Worm (Caenorhabditis elegans): ENCODE measurements around the gene eat-6.
A peak's percentile ranks its signal among the peaks of the same experiment; 100 is the strongest.

eat-6 gene

ce11 chrV:13120097-13120496, 9.7 kb downstream of the eat-6 start, which contains the start of gene max-1:
max-1 (minus strand) TSS chrV:13120220.
- TF ChIP-seq nhr-12 (tag; optimal IDR thresholded peaks at IDR 0.05) (no peak), alr-1 (tag; optimal IDR thresholded peaks at IDR 0.05) (no peak), lin-39 (tag; optimal IDR thresholded peaks at IDR 0.05) (no peak), lsy-2 (tag; optimal IDR thresholded peaks at IDR 0.05) (no peak), fos-1 (tag; optimal IDR thresholded peaks at IDR 0.05) (no peak), nhr-129 (tag; optimal IDR thresholded peaks at IDR 0.05) (no peak), nhr-11 (tag; optimal IDR thresholded peaks at IDR 0.05) (no peak), nhr-6 (tag; optimal IDR thresholded peaks at IDR 0.05) (no peak), ceh-16 (tag; optimal IDR thresholded peaks at IDR 0.05) (no peak), nhr-237 (tag; optimal IDR thresholded peaks at IDR 0.05) (no peak), aly-2 (tag; optimal IDR thresholded peaks at IDR 0.05) (no peak), mbf-1 (tag; optimal IDR thresholded peaks at IDR 0.05) (no peak), F13H6.1 (tag; optimal IDR thresholded peaks at IDR 0.05) (no peak)

ce11 chrV:13116114-13116603, 13.6 kb downstream of the eat-6 start, which contains the start of gene acly-2:
acly-2 (plus strand) TSS chrV:13116488.
- TF ChIP-seq ama-1 (optimal IDR thresholded peaks at IDR 0.05) (no peak), crh-2 (tag; optimal IDR thresholded peaks at IDR 0.05) (no peak), peb-1 (tag; optimal IDR thresholded peaks at IDR 0.05) (no peak), mdl-1 (tag; optimal IDR thresholded peaks at IDR 0.05) (no peak), snpc-4 (tag; optimal IDR thresholded peaks at IDR 0.05) (no peak), ceh-16 (tag; optimal IDR thresholded peaks at IDR 0.05) (no peak), nhr-23 (tag; optimal IDR thresholded peaks at IDR 0.05) (no peak), unc-62 (GFP tag; optimal IDR thresholded peaks at IDR 0.05) (no peak), nhr-129 (tag; optimal IDR thresholded peaks at IDR 0.05) (no peak), blmp-1 (tag; optimal IDR thresholded peaks at IDR 0.05; ENCODE audit: insufficient read depth) (no peak), nhr-11 (tag; optimal IDR thresholded peaks at IDR 0.05) (no peak), egl-27 (tag; optimal IDR thresholded peaks at IDR 0.05) (no peak), lin-39 (tag; optimal IDR thresholded peaks at IDR 0.05) (no peak), zag-1 (tag; optimal IDR thresholded peaks at IDR 0.05) (no peak), elt-1 (tag; optimal IDR thresholded peaks at IDR 0.05) (no peak), dmd-4 (tag; optimal IDR thresholded peaks at IDR 0.05) (no peak), Y55F3AM.14 (GFP tag; optimal IDR thresholded peaks at IDR 0.05) (no peak), unc-55 (GFP tag; optimal IDR thresholded peaks at IDR 0.05) (no peak), nhr-25 (tag; optimal IDR thresholded peaks at IDR 0.05) (no peak), F13H6.1 (tag; optimal IDR thresholded peaks at IDR 0.05) (no peak)

ce11 chrV:13114552-13115237, 15.1 kb downstream of the eat-6 start:
- TF ChIP-seq unc-55 (GFP tag; optimal IDR thresholded peaks at IDR 0.05) (peak; percentile 67), lin-11 (tag; optimal IDR thresholded peaks at IDR 0.05) (no peak), ztf-1 (GFP tag; conservative IDR thresholded peaks at IDR 0.05) (no peak)

- TF ChIP-seq mab-5 (tag; optimal IDR thresholded peaks at IDR 0.05), result peak; percentile 51
- TF ChIP-seq C34F6.9 (tag; optimal IDR thresholded peaks at IDR 0.05), result peak; percentile 4
- no peak for TF ChIP-seq skn-1 (tag; optimal IDR thresholded peaks at IDR 0.05)
- TF ChIP-seq zag-1 (tag; optimal IDR thresholded peaks at IDR 0.05), result peak; percentile 45
- peak; percentile 55 for TF ChIP-seq unc-55 (GFP tag; optimal IDR thresholded peaks at IDR 0.05)
These were observed 16.8 kb downstream of the eat-6 start for ce11 chrV:13112937-13113497.

ce11 chrV:13111599-13112191, 18.1 kb downstream of the eat-6 start:
- TF ChIP-seq mab-5 (tag; optimal IDR thresholded peaks at IDR 0.05) (no peak), unc-62 (GFP tag; optimal IDR thresholded peaks at IDR 0.05) (no peak), ZK546.5 (tag; optimal IDR thresholded peaks at IDR 0.05) (no peak), elt-1 (tag; optimal IDR thresholded peaks at IDR 0.05) (no peak), mbf-1 (tag; optimal IDR thresholded peaks at IDR 0.05) (no peak), R02D3.7 (tag; optimal IDR thresholded peaks at IDR 0.05) (no peak), C34F6.9 (tag; optimal IDR thresholded peaks at IDR 0.05) (peak; percentile 14), nhr-11 (tag; optimal IDR thresholded peaks at IDR 0.05) (no peak), ztf-1 (GFP tag; conservative IDR thresholded peaks at IDR 0.05) (no peak), nhr-77 (tag; optimal IDR thresholded peaks at IDR 0.05) (no peak), dmd-4 (tag; optimal IDR thresholded peaks at IDR 0.05) (no peak), egl-27 (tag; optimal IDR thresholded peaks at IDR 0.05) (no peak), mdl-1 (tag; optimal IDR thresholded peaks at IDR 0.05) (no peak), sem-4 (tag; optimal IDR thresholded peaks at IDR 0.05) (no peak), Y55F3AM.14 (GFP tag; optimal IDR thresholded peaks at IDR 0.05) (peak; percentile 30), alr-1 (tag; optimal IDR thresholded peaks at IDR 0.05) (no peak), ceh-16 (tag; optimal IDR thresholded peaks at IDR 0.05) (no peak), ama-1 (optimal IDR thresholded peaks at IDR 0.05) (no peak), blmp-1 (tag; optimal IDR thresholded peaks at IDR 0.05; ENCODE audit: insufficient read depth) (no peak), ztf-4 (tag; optimal IDR thresholded peaks at IDR 0.05) (no peak), lin-11 (tag; optimal IDR thresholded peaks at IDR 0.05) (no peak), unc-39 (tag; optimal IDR thresholded peaks at IDR 0.05) (no peak), aly-2 (tag; optimal IDR thresholded peaks at IDR 0.05) (no peak), unc-55 (GFP tag; optimal IDR thresholded peaks at IDR 0.05) (peak; percentile 47), nhr-12 (tag; optimal IDR thresholded peaks at IDR 0.05) (no peak), elt-3 (tag; optimal IDR thresholded peaks at IDR 0.05) (no peak), nhr-237 (tag; optimal IDR thresholded peaks at IDR 0.05) (no peak), nhr-129 (tag; optimal IDR thresholded peaks at IDR 0.05) (no peak), lin-39 (tag; optimal IDR thresholded peaks at IDR 0.05) (no peak)

Data from whole organism, L2 larva.